Fruit fly (Drosophila melanogaster): ENCODE data around the gene Atg17.

dm6 chr3R:5643421-5643820 lies 26.1 kb upstream of the Atg17 start:
- no peak for TF ChIP-seq CG14050 (GFP tag; IDR thresholded peaks at IDR 0.05)
- TF ChIP-seq CG4617 (GFP tag; optimal IDR thresholded peaks at IDR 0.05; ENCODE audit: borderline replicate concordance): no peak
